Worm (Caenorhabditis elegans): Measurements from ENCODE around the gene apc-10.

DNA sequence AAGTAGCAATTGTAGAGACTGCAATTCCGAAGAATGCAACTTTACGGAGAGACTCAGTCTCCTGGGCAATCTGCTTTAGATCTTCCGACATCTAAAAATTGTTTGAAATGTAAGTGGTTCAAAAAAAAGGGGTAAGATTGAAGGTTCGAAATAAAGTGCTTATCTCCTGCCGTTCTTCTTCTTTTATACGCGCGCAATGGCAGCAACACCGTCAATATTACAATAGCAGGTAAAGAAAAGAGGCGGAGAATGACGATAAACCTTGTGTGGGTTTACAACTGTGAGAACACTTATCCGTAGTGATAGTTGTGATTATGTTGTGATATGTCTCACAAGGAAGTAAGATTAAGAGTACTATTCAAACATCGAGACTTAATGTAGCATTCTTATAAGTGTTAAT is 4.4 kb downstream of the apc-10 start, which contains the start of gene col-13:
- TF ChIP-seq pes-1 (GFP tag; IDR thresholded peaks at IDR 0.05) (no peak), tbx-37 (GFP tag; conservative IDR thresholded peaks at IDR 0.05) (no peak), ceh-13 (GFP tag; optimal IDR thresholded peaks at IDR 0.05) (no peak), B0310.2 (tag; optimal IDR thresholded peaks at IDR 0.05) (no peak), ets-7 (tag; optimal IDR thresholded peaks at IDR 0.05) (no peak), hnd-1 (tag; optimal IDR thresholded peaks at IDR 0.05) (no peak), aly-1 (tag; optimal IDR thresholded peaks at IDR 0.05) (no peak), ama-1 (optimal IDR thresholded peaks at IDR 0.05) (no peak), hmbx-1 (tag; optimal IDR thresholded peaks at IDR 0.05) (no peak), ceh-36 (tag; optimal IDR thresholded peaks at IDR 0.05) (no peak), flt-1 (GFP tag; IDR thresholded peaks at IDR 0.05) (no peak), F13C5.2 (tag; optimal IDR thresholded peaks at IDR 0.05) (no peak), tra-4 (tag; optimal IDR thresholded peaks at IDR 0.05) (no peak), tbx-11 (GFP tag; IDR thresholded peaks at IDR 0.05) (no peak)
